Worm (Caenorhabditis elegans) whole organism, young adult: ENCODE results near the gene str-56.

ENCODE experiments used
- B0261.1 ChIP-seq: sonication (generic microtip); optimal IDR thresholded peaks from 2 replicates; lab custom pipeline; 2016; ENCODE audit warnings: mild to moderate bottlenecking, missing genetic modification characterization, moderate library complexity, missing compliant biosample characterization
- F52B5.7 ChIP-seq: sonication (generic microtip); optimal IDR thresholded peaks from 2 replicates; lab custom pipeline; 2016; ENCODE audit warnings: mild to moderate bottlenecking, missing genetic modification characterization, missing compliant biosample characterization
- F55B11.4 ChIP-seq: sonication (generic microtip); optimal IDR thresholded peaks from 2 replicates; lab custom pipeline; 2016; ENCODE audit warnings: missing compliant biosample characterization, missing genetic modification characterization, borderline replicate concordance; ENCODE audit not compliant: insufficient read depth
- T07F8.4 ChIP-seq: sonication (generic microtip); optimal IDR thresholded peaks from 2 replicates; lab custom pipeline; 2016; ENCODE audit warnings: mild to moderate bottlenecking, missing genetic modification characterization, moderate library complexity, missing compliant biosample characterization
- Y53F4B.3 ChIP-seq: fragments of 200-800 bp; sonication (Bioruptor generic); IDR thresholded peaks from 2 replicates; pipeline ENCODE4 v1.3.6; 2022; ENCODE audit warnings: missing genetic modification reagents, missing genetic modification characterization, missing compliant biosample characterization
- Y53G8AR.9 ChIP-seq: fragments of 200-800 bp; sonication (Bioruptor generic); conservative IDR thresholded peaks from 2 replicates; pipeline ENCODE4 v1.3.6; 2022; ENCODE audit warnings: missing genetic modification reagents, missing genetic modification characterization, missing compliant biosample characterization
- Y95B8A.8 ChIP-seq: fragments of 200-800 bp; sonication (Bioruptor generic); IDR thresholded peaks from 2 replicates; pipeline ENCODE4 v1.3.6; 2022; ENCODE audit warnings: missing genetic modification reagents, missing genetic modification characterization, missing compliant biosample characterization
- ZK185.1 ChIP-seq: sonication (generic microtip); optimal IDR thresholded peaks from 2 replicates; lab custom pipeline; 2016; ENCODE audit warnings: mild to moderate bottlenecking, missing genetic modification characterization, missing compliant biosample characterization; ENCODE audit not compliant: poor library complexity, severe bottlenecking
- aptf-2 ChIP-seq: fragments of 200-800 bp; sonication (Bioruptor generic); conservative IDR thresholded peaks from 2 replicates; pipeline ENCODE4 v1.3.6; 2022; ENCODE audit warnings: missing genetic modification reagents, missing genetic modification characterization, missing compliant biosample characterization
- aptf-3 ChIP-seq: fragments of 200-800 bp; sonication (Bioruptor generic); IDR thresholded peaks from 2 replicates; pipeline ENCODE4 v1.3.6; 2022; ENCODE audit warnings: missing genetic modification characterization, missing compliant biosample characterization
- attf-5 ChIP-seq: fragments of 200-800 bp; sonication (Bioruptor generic); optimal IDR thresholded peaks from 2 replicates; lab custom pipeline; 2018; ENCODE audit warnings: mild to moderate bottlenecking, missing genetic modification characterization, missing compliant biosample characterization
- attf-6 ChIP-seq: fragments of 200-800 bp; sonication (Bioruptor generic); IDR thresholded peaks from 2 replicates; pipeline ENCODE4 v1.3.6; 2022; ENCODE audit warnings: missing genetic modification reagents, missing genetic modification characterization, missing compliant biosample characterization
- ceh-40 ChIP-seq: fragments of 200-800 bp; sonication (Bioruptor generic); IDR thresholded peaks from 2 replicates; pipeline ENCODE4 v1.3.6; 2022; ENCODE audit warnings: missing genetic modification characterization, missing compliant biosample characterization
- ceh-79 ChIP-seq: sonication (generic microtip); optimal IDR thresholded peaks from 2 replicates; lab custom pipeline; 2017; ENCODE audit warnings: mild to moderate bottlenecking, missing genetic modification characterization, missing compliant biosample characterization
- chd-7 ChIP-seq: sonication (generic microtip); optimal IDR thresholded peaks from 2 replicates; lab custom pipeline; 2016; ENCODE audit warnings: mild to moderate bottlenecking, missing genetic modification characterization, moderate library complexity, missing compliant biosample characterization
- dox-1 ChIP-seq: fragments of 200-800 bp; sonication (Bioruptor generic); IDR thresholded peaks from 2 replicates; pipeline ENCODE4 v1.3.6; 2022; ENCODE audit warnings: missing genetic modification reagents, missing genetic modification characterization, missing compliant biosample characterization
- efl-1 ChIP-seq: fragments of 150-350 bp; optimal IDR thresholded peaks from 2 replicates; lab custom pipeline; 2014; ENCODE audit warnings: missing biosample characterization, missing genetic modification reagents, missing genetic modification characterization
- ets-4 ChIP-seq: fragments of 200-800 bp; sonication (Bioruptor generic); optimal IDR thresholded peaks from 2 replicates; lab custom pipeline; 2018; ENCODE audit warnings: mild to moderate bottlenecking, missing genetic modification characterization, missing compliant biosample characterization
- him-1 ChIP-seq: sonication (generic microtip); optimal IDR thresholded peaks from 2 replicates; lab custom pipeline; 2016; ENCODE audit warnings: missing genotype, missing genetic modification reagents, missing genetic modification characterization, missing compliant biosample characterization
- hrde-1 ChIP-seq: sonication (generic microtip); optimal IDR thresholded peaks from 2 replicates; lab custom pipeline; 2016; ENCODE audit warnings: missing genetic modification characterization, mild to moderate bottlenecking, missing compliant biosample characterization, moderate library complexity, missing genotype, missing genetic modification reagents, borderline replicate concordance
- lag-1 ChIP-seq: fragments of 200-800 bp; sonication (Bioruptor generic); IDR thresholded peaks from 2 replicates; pipeline ENCODE4 v1.3.6; 2022; ENCODE audit warnings: missing genetic modification reagents, missing genetic modification characterization, missing compliant biosample characterization
- let-526 ChIP-seq: fragments of 200-800 bp; sonication (Bioruptor generic); IDR thresholded peaks from 2 replicates; pipeline ENCODE4 v1.3.6; 2022; ENCODE audit warnings: missing genetic modification reagents, missing genetic modification characterization, missing compliant biosample characterization
- let-607 ChIP-seq, 2 experiments: fragments of 200-800 bp in 1 of 2; sonication (Bioruptor generic) in 1 of 2; sonication (generic microtip) in 1 of 2; optimal IDR thresholded peaks; 2 replicates each; lab custom pipeline; 2016 to 2018; ENCODE audit warnings: mild to moderate bottlenecking in 2 of 2, missing compliant biosample characterization in 2 of 2, missing genetic modification characterization in 2 of 2, moderate library complexity in 2 of 2, missing genotype in 1 of 2
- lin-35 ChIP-seq, 3 experiments: fragments of 150-350 bp in 2 of 3; sonication (generic microtip) in 1 of 3; optimal IDR thresholded peaks; 2 replicates each; lab custom pipeline; 2014 to 2018; ENCODE audit warnings: missing biosample characterization in 3 of 3, missing genetic modification characterization in 3 of 3, missing genetic modification reagents in 3 of 3
- nfya-1 ChIP-seq: sonication (generic microtip); optimal IDR thresholded peaks from 2 replicates; lab custom pipeline; 2017; ENCODE audit warnings: antibody characterized with exemption, missing compliant biosample characterization, missing genetic modification characterization, borderline replicate concordance; ENCODE audit not compliant: insufficient read depth
- nfyb-1 ChIP-seq: fragments of 200-800 bp; sonication (Bioruptor generic); IDR thresholded peaks from 2 replicates; pipeline ENCODE4 v1.3.6; 2022; ENCODE audit warnings: missing genetic modification reagents, missing genetic modification characterization, missing compliant biosample characterization
- nhr-27 ChIP-seq: fragments of 200-800 bp; sonication (Bioruptor generic); optimal IDR thresholded peaks from 2 replicates; lab custom pipeline; 2018; ENCODE audit warnings: mild to moderate bottlenecking, missing genetic modification characterization, moderate library complexity, missing compliant biosample characterization
- nhr-80 ChIP-seq: sonication (generic microtip); optimal IDR thresholded peaks from 2 replicates; lab custom pipeline; 2016; ENCODE audit warnings: missing genetic modification characterization, missing compliant biosample characterization
- rec-8 ChIP-seq, 2 experiments: sonication (generic microtip); optimal IDR thresholded peaks; 2 replicates each; lab custom pipeline; 2016; ENCODE audit warnings: mild to moderate bottlenecking in 2 of 2, missing genetic modification characterization in 2 of 2, missing genetic modification reagents in 2 of 2, missing genotype in 2 of 2, missing biosample characterization in 1 of 2, missing compliant biosample characterization in 1 of 2, moderate library complexity in 1 of 2
- rpc-1 ChIP-seq, 2 experiments: fragments of 150-350 bp in 1 of 2; sonication (generic microtip) in 1 of 2; optimal IDR thresholded peaks; 2 replicates each; lab custom pipeline; 2014 to 2018; ENCODE audit warnings: missing biosample characterization in 1 of 2, missing genetic modification characterization in 1 of 2, missing genetic modification reagents in 1 of 2, missing genotype in 1 of 2
- sea-2 ChIP-seq: fragments of 200-800 bp; sonication (Bioruptor generic); IDR thresholded peaks from 2 replicates; pipeline ENCODE4 v1.3.6; 2022; ENCODE audit warnings: missing genetic modification characterization, missing compliant biosample characterization
- somi-1 ChIP-seq: fragments of 200-800 bp; sonication (Bioruptor generic); optimal IDR thresholded peaks from 2 replicates; lab custom pipeline; 2018; ENCODE audit warnings: mild to moderate bottlenecking, missing genetic modification characterization, missing compliant biosample characterization
- zim-3 ChIP-seq: sonication (generic microtip); optimal IDR thresholded peaks from 2 replicates; lab custom pipeline; 2017; ENCODE audit warnings: mild to moderate bottlenecking, missing genetic modification characterization, moderate library complexity, missing compliant biosample characterization
- ztf-22 ChIP-seq: fragments of 200-800 bp; sonication (Bioruptor generic); optimal IDR thresholded peaks from 2 replicates; lab custom pipeline; 2018; ENCODE audit warnings: mild to moderate bottlenecking, missing genetic modification characterization, moderate library complexity, missing compliant biosample characterization
- ztf-26 ChIP-seq: sonication (generic microtip); optimal IDR thresholded peaks from 2 replicates; lab custom pipeline; 2017; ENCODE audit warnings: missing genetic modification characterization, missing compliant biosample characterization

Gene str-56

ce11 chrV:15887708-15888295 lies 15.4 kb downstream of the str-56 start (continued):
- no peak for TF ChIP-seq nhr-27 (tag; lab: Kevin White, UChicago)
- no peak for TF ChIP-seq aptf-3 (GFP tag; lab: Robert Waterston, UW)
- TF ChIP-seq zim-3, result no peak
- no peak for TF ChIP-seq hrde-1 (tag; lab: Kevin White, UChicago)
- TF ChIP-seq lin-35 (GFP tag; optimal IDR thresholded peaks at IDR 0.05; lab: Kevin White, UChicago), result no peak
- TF ChIP-seq ztf-22 (GFP tag; lab: Kevin White, UChicago), result peak; percentile 26
- no peak for TF ChIP-seq attf-5 (GFP tag; lab: Kevin White, UChicago)
- TF ChIP-seq Y95B8A.8, result no peak
- no peak for TF ChIP-seq ceh-40 (GFP tag; lab: Robert Waterston, UW)
- TF ChIP-seq dox-1 (GFP tag; lab: Robert Waterston, UW), result peak; percentile 32; the same call in 1 of the 2 replicates
- no peak for TF ChIP-seq F55B11.4
- TF ChIP-seq B0261.1 (tag; lab: Kevin White, UChicago), result no peak
- TF ChIP-seq aptf-2 (GFP tag; lab: Robert Waterston, UW), result no peak
- TF ChIP-seq nfyb-1, result peak; percentile 55; the same call in 1 of the 2 replicates
- TF ChIP-seq Y53G8AR.9 (GFP tag; lab: Robert Waterston, UW), result no peak
- no peak for TF ChIP-seq nfya-1 (tag; lab: Kevin White, UChicago)
- no peak for TF ChIP-seq him-1 (tag; lab: Kevin White, UChicago)
- no peak for TF ChIP-seq ets-4 (GFP tag; lab: Kevin White, UChicago)
- no peak for TF ChIP-seq attf-6 (GFP tag; lab: Robert Waterston, UW)

ce11 chrV:15888751-15889150 lies 16.4 kb downstream of the str-56 start, which contains the start of gene cgt-1:
Gene cgt-1, minus strand, starts transcription at chrV:15888851.
- TF ChIP-seq let-607 (tag; optimal IDR thresholded peaks at IDR 0.05; lab: Kevin White, UChicago) (no peak), nhr-27 (tag; lab: Kevin White, UChicago) (no peak), rpc-1 (optimal IDR thresholded peaks at IDR 0.05; lab: Kevin White, UChicago) (no peak), rpc-1 (tag; optimal IDR thresholded peaks at IDR 0.05; lab: Kevin White, UChicago) (no peak), ZK185.1 (tag; lab: Kevin White, UChicago) (no peak), Y53F4B.3 (GFP tag; lab: Robert Waterston, UW) (no peak), lag-1 (GFP tag; lab: Robert Waterston, UW) (no peak), T07F8.4 (tag; lab: Kevin White, UChicago) (no peak), dox-1 (GFP tag; lab: Robert Waterston, UW) (no peak), rec-8 (tag; optimal IDR thresholded peaks at IDR 0.05; lab: Kevin White, UChicago) (no peak), sea-2 (GFP tag; lab: Robert Waterston, UW) (no peak), let-526 (GFP tag; lab: Robert Waterston, UW) (no peak), ceh-79 (tag; lab: Kevin White, UChicago) (no peak), efl-1 (GFP tag; lab: Kevin White, UChicago) (no peak), somi-1 (GFP tag; lab: Kevin White, UChicago) (no peak), F52B5.7 (tag; lab: Kevin White, UChicago) (no peak), chd-7 (tag; lab: Kevin White, UChicago) (no peak), nhr-80 (no peak), ztf-26 (tag; lab: Kevin White, UChicago) (no peak)
